2 fruit fly cellular contexts compared by ENCODE assay signal in genomic region chr3R:10093252-10094030, dm6.
TF ChIP-seq lines count a peak whose summit lies in the region.

No protein-coding gene starts in this region.

TF ChIP-seq in whole organism, embryonic, 481 proteins besides CTCF, POLR2A, EP300 and RAD21 (continued from another document and continues in another):
- TF ChIP-seq Xbp1 (GFP tag; optimal IDR thresholded peaks at IDR 0.05; lab: Kevin White, UChicago) (peak; percentile 27), her (GFP tag; optimal IDR thresholded peaks at IDR 0.05; lab: Kevin White, UChicago) (peak; percentile 20), oc (tag; optimal IDR thresholded peaks at IDR 0.05; lab: Kevin White, UChicago) (peak; percentile 14), ftz-f1 (GFP tag; optimal IDR thresholded peaks at IDR 0.05; lab: Kevin White, UChicago) (peak; percentile 90), CG13296 (GFP tag; optimal IDR thresholded peaks at IDR 0.05; lab: Kevin White, UChicago) (peak; percentile 18), Pdp1 (GFP tag; optimal IDR thresholded peaks at IDR 0.05; lab: Kevin White, UChicago) (peak in 1 of 2 experiments; percentile 92), CG2678 (tag; optimal IDR thresholded peaks at IDR 0.05; lab: Kevin White, UChicago) (peak; percentile 21), esg (GFP tag; conservative IDR thresholded peaks at IDR 0.05; lab: Robert Waterston, UW) (no peak), sob (GFP tag; IDR thresholded peaks at IDR 0.05; lab: Robert Waterston, UW) (peak; percentile 55), kni (GFP tag; optimal IDR thresholded peaks at IDR 0.05; lab: Kevin White, UChicago) (peak; percentile 32), sqz (GFP tag; optimal IDR thresholded peaks at IDR 0.05; lab: Kevin White, UChicago) (peak; percentile 50), CG7357 (GFP tag; IDR thresholded peaks at IDR 0.05; lab: Robert Waterston, UW) (no peak), CG34376 (GFP tag; optimal IDR thresholded peaks at IDR 0.05; lab: Kevin White, UChicago) (peak; percentile 56), HLH4C (GFP tag; IDR thresholded peaks at IDR 0.05; lab: Robert Waterston, UW; ENCODE audit: partially characterized antibody) (no peak; the same call in 2 of the 3 replicates), CG14014 (GFP tag; IDR thresholded peaks at IDR 0.05; lab: Robert Waterston, UW) (peak; percentile 42; the same call in 1 of the 2 replicates), ase (GFP tag; IDR thresholded peaks at IDR 0.05; lab: Robert Waterston, UW) (0 out of 3 replicates have a peak, but pooled peaks have one; percentile 28), BtbVII (GFP tag; optimal IDR thresholded peaks at IDR 0.05; lab: Kevin White, UChicago) (peak; percentile 42), inv (GFP tag; IDR thresholded peaks at IDR 0.05; lab: Robert Waterston, UW; ENCODE audit: partially characterized antibody) (0 out of 2 replicates have a peak, but pooled peaks have one; percentile 24), org-1 (GFP tag; optimal IDR thresholded peaks at IDR 0.05; lab: Kevin White, UChicago) (no peak), Dll (GFP tag; IDR thresholded peaks at IDR 0.05; lab: Robert Waterston, UW; ENCODE audit: partially characterized antibody) (0 out of 4 replicates have a peak, but pooled peaks have one; percentile 15), cg (GFP tag; optimal IDR thresholded peaks at IDR 0.05; lab: Kevin White, UChicago) (peak; percentile 87), Ets65A (GFP tag; lab: Kevin White, UChicago) (peak; percentile 62), CG31365 (tag; optimal IDR thresholded peaks at IDR 0.05; lab: Kevin White, UChicago) (peak; percentile 8), kay (GFP tag; optimal IDR thresholded peaks at IDR 0.05; lab: Kevin White, UChicago) (peak; percentile 29), chm (GFP tag; IDR thresholded peaks at IDR 0.05; lab: Robert Waterston, UW) (peak; percentile 31; the same call in 1 of the 2 replicates), CG13424 (tag; optimal IDR thresholded peaks at IDR 0.05; lab: Kevin White, UChicago) (no peak), Hr39 (optimal IDR thresholded peaks at IDR 0.05; lab: Kevin White, UChicago) (no peak), CG6854 (GFP tag; optimal IDR thresholded peaks at IDR 0.05; lab: Kevin White, UChicago) (peak; percentile 8), CG12769 (tag; optimal IDR thresholded peaks at IDR 0.05; lab: Kevin White, UChicago) (peak; percentile 43), CG1832 (GFP tag; optimal IDR thresholded peaks at IDR 0.05; lab: Kevin White, UChicago) (peak; percentile 55), onecut (GFP tag; IDR thresholded peaks at IDR 0.05; lab: Robert Waterston, UW) (no peak), Fer1 (GFP tag; optimal IDR thresholded peaks at IDR 0.05; lab: Kevin White, UChicago) (peak; percentile 59), sna (GFP tag; IDR thresholded peaks at IDR 0.05; lab: Robert Waterston, UW; ENCODE audit: partially characterized antibody) (0 out of 2 replicates have a peak, but pooled peaks have one; percentile 19), CG11695 (GFP tag; IDR thresholded peaks at IDR 0.05; lab: Robert Waterston, UW) (peak; percentile 27; the same call in 1 of the 3 replicates), CG10321 (GFP tag; IDR thresholded peaks at IDR 0.05; lab: Robert Waterston, UW) (peak; percentile 14; the same call in 1 of the 2 replicates), nerfin-2 (GFP tag; IDR thresholded peaks at IDR 0.05; lab: Robert Waterston, UW; ENCODE audit: partially characterized antibody) (0 out of 2 replicates have a peak, but pooled peaks have one; percentile 37), Adf1 (GFP tag; IDR thresholded peaks at IDR 0.05; lab: Robert Waterston, UW) (peak; percentile 56), CG9932 (GFP tag; IDR thresholded peaks at IDR 0.05; lab: Robert Waterston, UW) (0 out of 2 replicates have a peak, but pooled peaks have one; percentile 22), CG8290 (GFP tag; optimal IDR thresholded peaks at IDR 0.05; lab: Kevin White, UChicago) (no peak), CG8290 (tag; optimal IDR thresholded peaks at IDR 0.05; lab: Kevin White, UChicago) (peak in 1 of 2 experiments; percentile 14), dysf (GFP tag; IDR thresholded peaks at IDR 0.05; lab: Robert Waterston, UW) (no peak), phol (tag; optimal IDR thresholded peaks at IDR 0.05; lab: Kevin White, UChicago) (no peak), zf30C (GFP tag; optimal IDR thresholded peaks at IDR 0.05; lab: Kevin White, UChicago) (no peak), CG13287 (GFP tag; IDR thresholded peaks at IDR 0.05; lab: Robert Waterston, UW; ENCODE audit: partially characterized antibody) (peak; percentile 44), Mad (GFP tag; optimal IDR thresholded peaks at IDR 0.05; lab: Kevin White, UChicago) (peak; percentile 1), CG12071 (GFP tag; optimal IDR thresholded peaks at IDR 0.05; lab: Kevin White, UChicago) (peak; percentile 16), CG11085 (GFP tag; IDR thresholded peaks at IDR 0.05; lab: Robert Waterston, UW) (no peak), HmgD (GFP tag; optimal IDR thresholded peaks at IDR 0.05; lab: Kevin White, UChicago) (no peak), Scr (GFP tag; IDR thresholded peaks at IDR 0.05; lab: Robert Waterston, UW; ENCODE audit: partially characterized antibody) (0 out of 2 replicates have a peak, but pooled peaks have one; percentile 30), chinmo (GFP tag; IDR thresholded peaks at IDR 0.05; lab: Robert Waterston, UW; ENCODE audit: partially characterized antibody) (peak; percentile 100), CG31441 (GFP tag; IDR thresholded peaks at IDR 0.05; lab: Robert Waterston, UW) (peak; percentile 21; the same call in 1 of the 2 replicates), sd (tag; optimal IDR thresholded peaks at IDR 0.05; lab: Kevin White, UChicago) (peak; percentile 20), Med (GFP tag; lab: Kevin White, UChicago) (peak; percentile 84), slbo (GFP tag; IDR thresholded peaks at IDR 0.05; lab: Robert Waterston, UW) (0 out of 2 replicates have a peak, but pooled peaks have one; percentile 11), unpg (GFP tag; optimal IDR thresholded peaks at IDR 0.05; lab: Kevin White, UChicago) (peak; percentile 19), hkb (optimal IDR thresholded peaks at IDR 0.05; lab: Kevin White, UChicago) (no peak), hkb (GFP tag; IDR thresholded peaks at IDR 0.05; lab: Robert Waterston, UW) (peak; percentile 30), lab (GFP tag; optimal IDR thresholded peaks at IDR 0.05; lab: Kevin White, UChicago) (peak; percentile 19), knrl (GFP tag; IDR thresholded peaks at IDR 0.05; lab: Robert Waterston, UW; ENCODE audit: partially characterized antibody) (0 out of 3 replicates have a peak, but pooled peaks have one; percentile 35)

TF ChIP-seq in whole organism, prepupa, 60 proteins besides CTCF, POLR2A, EP300 and RAD21 (continued from another document):
- TF ChIP-seq svp (GFP tag; lab: Kevin White, UChicago): no peak
